Fruit fly (Drosophila melanogaster) whole organism, prepupa: ENCODE data around the gene nolo.

ENCODE experiments used
- CG34406 ChIP-seq: fragments of 200-800 bp; sonication (Bioruptor generic); optimal IDR thresholded peaks from 3 replicates; lab custom pipeline; 2016; ENCODE audit warnings: missing biosample characterization, missing genetic modification characterization
- CG3919 ChIP-seq: fragments of 200-800 bp; sonication (Bioruptor generic); optimal IDR thresholded peaks from 3 replicates; lab custom pipeline; 2016; ENCODE audit warnings: missing biosample characterization, missing genetic modification characterization
- CG6808 ChIP-seq: fragments of 200-800 bp; sonication (Bioruptor generic); optimal IDR thresholded peaks from 3 replicates; lab custom pipeline; 2017; ENCODE audit warnings: missing biosample characterization, missing genetic modification characterization, mild to moderate bottlenecking, moderate library complexity, missing genetic modification reagents
- CG8119 ChIP-seq: fragments of 200-800 bp; sonication (Bioruptor generic); IDR thresholded peaks from 3 replicates; pipeline ENCODE4 v1.3.6; 2022; ENCODE audit warnings: missing biosample characterization, missing genetic modification characterization
- CG8632 ChIP-seq: fragments of 200-800 bp; sonication (Bioruptor generic); optimal IDR thresholded peaks from 3 replicates; lab custom pipeline; 2016; ENCODE audit warnings: missing biosample characterization, missing genetic modification characterization
- Eip78C ChIP-seq: fragments of 200-800 bp; sonication (Bioruptor generic); peaks from one replicate; lab custom pipeline; 2016; ENCODE audit warnings: missing biosample characterization, missing genetic modification characterization
- Hr4 ChIP-seq: fragments of 200-800 bp; sonication (Bioruptor generic); optimal IDR thresholded peaks from 3 replicates; lab custom pipeline; 2016; ENCODE audit warnings: missing biosample characterization, missing genetic modification characterization
- Sox102F ChIP-seq: fragments of 200-800 bp; sonication (Bioruptor generic); optimal IDR thresholded peaks from 2 replicates; lab custom pipeline; 2016; ENCODE audit warnings: missing biosample characterization, mild to moderate bottlenecking, missing genetic modification characterization
- fd85E ChIP-seq: fragments of 200-800 bp; sonication (Bioruptor generic); optimal IDR thresholded peaks from 3 replicates; lab custom pipeline; 2016; ENCODE audit warnings: missing biosample characterization, missing genetic modification characterization
- net ChIP-seq: fragments of 200-800 bp; sonication (Bioruptor generic); optimal IDR thresholded peaks from 3 replicates; lab custom pipeline; 2016; ENCODE audit warnings: missing biosample characterization, missing genetic modification characterization
- salr ChIP-seq, 2 experiments: fragments of 200-800 bp; sonication (Bioruptor generic); optimal IDR thresholded peaks; 3 replicates each; lab custom pipeline; 2016 to 2018; ENCODE audit warnings: missing biosample characterization in 2 of 2, missing genetic modification characterization in 2 of 2, mild to moderate bottlenecking in 1 of 2

- no peak for TF ChIP-seq CG3919 (GFP tag; lab: Kevin White, UChicago)
- no peak for TF ChIP-seq fd85E (GFP tag; lab: Kevin White, UChicago)
- no peak for TF ChIP-seq CG8119 (GFP tag; lab: Robert Waterston, UW)
- TF ChIP-seq CG8632 (GFP tag; lab: Kevin White, UChicago) = no peak
- no peak for TF ChIP-seq CG34406
- TF ChIP-seq salr (GFP tag; optimal IDR thresholded peaks at IDR 0.05; lab: Kevin White, UChicago) = no peak
- no peak for TF ChIP-seq Hr4 (GFP tag; lab: Kevin White, UChicago)
- no peak for TF ChIP-seq Sox102F (GFP tag; lab: Kevin White, UChicago)
- no peak for TF ChIP-seq CG6808 (GFP tag; lab: Kevin White, UChicago)
- no peak for TF ChIP-seq net
- TF ChIP-seq Eip78C (GFP tag; lab: Kevin White, UChicago) = no peak
Measured at dm6 chr2L:21689368-21689767, 5.5 kb downstream of the nolo start.
